Fruit fly (Drosophila melanogaster) whole organism, embryonic: Measurements from ENCODE around the gene Leash.

Experiments used
- Abd-B ChIP-seq: fragments of 200-800 bp; sonication (Bioruptor generic); optimal IDR thresholded peaks from 2 replicates; lab custom pipeline; 2018; ENCODE audit warnings: missing biosample characterization, mild to moderate bottlenecking, missing genetic modification characterization, moderate library complexity
- C15 ChIP-seq: fragments of 200-800 bp; sonication (Bioruptor generic); IDR thresholded peaks from 3 replicates; pipeline ENCODE4 v1.3.6; 2022; ENCODE audit warnings: missing biosample characterization, missing genetic modification characterization
- CG10267 ChIP-seq: fragments of 200-800 bp; sonication (Bioruptor generic); optimal IDR thresholded peaks from 2 replicates; lab custom pipeline; 2018; ENCODE audit warnings: missing biosample characterization, mild to moderate bottlenecking, missing genetic modification characterization, moderate library complexity
- CG11723 ChIP-seq: fragments of 200-800 bp; sonication (Bioruptor generic); optimal IDR thresholded peaks from 2 replicates; lab custom pipeline; 2017; ENCODE audit warnings: missing biosample characterization, mild to moderate bottlenecking, missing genetic modification characterization
- CG12391 ChIP-seq: fragments of 200-800 bp; sonication (Bioruptor generic); optimal IDR thresholded peaks from 3 replicates; lab custom pipeline; 2018; ENCODE audit warnings: missing biosample characterization, mild to moderate bottlenecking, missing genetic modification characterization, moderate library complexity
- CG14667 ChIP-seq: fragments of 200-800 bp; sonication (Bioruptor generic); IDR thresholded peaks from 2 replicates; pipeline ENCODE4 v1.3.6; 2022; ENCODE audit warnings: missing biosample characterization, missing genetic modification characterization
- CG14860 ChIP-seq: fragments of 200-800 bp; sonication (Bioruptor generic); IDR thresholded peaks from 3 replicates; pipeline ENCODE4 v1.3.6; 2022; ENCODE audit warnings: missing biosample characterization, missing genetic modification characterization; ENCODE audit not compliant: partially characterized antibody
- CG1603 ChIP-seq: fragments of 200-800 bp; sonication (Bioruptor generic); optimal IDR thresholded peaks from 2 replicates; lab custom pipeline; 2019; ENCODE audit warnings: missing biosample characterization, mild to moderate bottlenecking, missing genetic modification characterization, moderate library complexity
- CG16815 ChIP-seq: fragments of 200-800 bp; sonication (Bioruptor generic); optimal IDR thresholded peaks from 3 replicates; lab custom pipeline; 2017; ENCODE audit warnings: missing biosample characterization, mild to moderate bottlenecking, missing genetic modification characterization
- CG2199 ChIP-seq: fragments of 200-800 bp; sonication (Bioruptor generic); IDR thresholded peaks from 3 replicates; pipeline ENCODE4 v1.3.6; 2022; ENCODE audit warnings: missing biosample characterization, missing genetic modification characterization
- CG3281 ChIP-seq: fragments of 200-800 bp; sonication (Bioruptor generic); optimal IDR thresholded peaks from 3 replicates; lab custom pipeline; 2017; ENCODE audit warnings: missing biosample characterization, mild to moderate bottlenecking, missing genetic modification characterization
- CG33213 ChIP-seq: fragments of 200-800 bp; sonication (Bioruptor generic); optimal IDR thresholded peaks from 3 replicates; lab custom pipeline; 2016; ENCODE audit warnings: missing biosample characterization, missing genetic modification characterization
- CG34224 ChIP-seq: fragments of 200-800 bp; sonication (Bioruptor generic); IDR thresholded peaks from 3 replicates; pipeline ENCODE4 v1.3.6; 2022; ENCODE audit warnings: missing biosample characterization, missing genetic modification characterization; ENCODE audit not compliant: partially characterized antibody
- CG4328 ChIP-seq: fragments of 200-800 bp; sonication (Bioruptor generic); optimal IDR thresholded peaks from 3 replicates; lab custom pipeline; 2017; ENCODE audit warnings: missing biosample characterization, missing genetic modification reagents, missing genetic modification characterization
- CG6765 ChIP-seq: fragments of 200-800 bp; sonication (Bioruptor generic); optimal IDR thresholded peaks from 3 replicates; lab custom pipeline; 2017; ENCODE audit warnings: missing biosample characterization, mild to moderate bottlenecking, missing genetic modification characterization
- CTCF ChIP-seq: fragments of 200-800 bp; sonication (Bioruptor generic); optimal IDR thresholded peaks from 2 replicates; lab custom pipeline; 2017; ENCODE audit warnings: missing biosample characterization, mild to moderate bottlenecking, missing genetic modification characterization, moderate library complexity
- CkIIα-i1 ChIP-seq: fragments of 200-800 bp; sonication (Bioruptor generic); IDR thresholded peaks from 2 replicates; pipeline ENCODE4 v1.3.6; 2022; ENCODE audit warnings: missing biosample characterization, missing genetic modification characterization
- Gsc ChIP-seq: fragments of 200-800 bp; sonication (Bioruptor generic); IDR thresholded peaks from 2 replicates; pipeline ENCODE4 v1.3.6; 2022; ENCODE audit warnings: missing biosample characterization, missing genetic modification characterization
- Gug ChIP-seq: fragments of 200-800 bp; sonication (Bioruptor generic); IDR thresholded peaks from 4 replicates; pipeline ENCODE4 v1.3.6; 2022; ENCODE audit warnings: missing biosample characterization, missing genetic modification characterization
- HLHmδ ChIP-seq: fragments of 200-800 bp; sonication (Bioruptor generic); optimal IDR thresholded peaks from 2 replicates; lab custom pipeline; 2018; ENCODE audit warnings: missing biosample characterization, mild to moderate bottlenecking, missing genetic modification characterization, moderate library complexity
- HmgZ ChIP-seq: fragments of 200-800 bp; sonication (Bioruptor generic); optimal IDR thresholded peaks from 2 replicates; lab custom pipeline; 2018; ENCODE audit warnings: missing biosample characterization, mild to moderate bottlenecking, missing genetic modification characterization
- MBD-R2 ChIP-seq: fragments of 200-800 bp; sonication (Bioruptor generic); IDR thresholded peaks from 2 replicates; pipeline ENCODE4 v1.3.6; 2022; ENCODE audit warnings: missing biosample characterization, missing genetic modification characterization
- Nf-YC ChIP-seq: fragments of 200-800 bp; optimal IDR thresholded peaks from 3 replicates; lab custom pipeline; 2019; ENCODE audit warnings: missing biosample characterization, mild to moderate bottlenecking, missing genetic modification characterization, moderate library complexity
- Opbp ChIP-seq: fragments of 200-800 bp; sonication (Bioruptor generic); IDR thresholded peaks from 3 replicates; pipeline ENCODE4 v1.3.6; 2022; ENCODE audit warnings: missing biosample characterization, missing genetic modification characterization; ENCODE audit not compliant: partially characterized antibody
- Sin3A ChIP-seq: fragments of >200 bp; optimal IDR thresholded peaks from 2 replicates; lab custom pipeline; 2018
- Stat92E ChIP-seq, 3 experiments: fragments of >200 bp in 2 of 3; fragments of 200-800 bp in 1 of 3; sonication (Bioruptor generic) in 1 of 3; optimal IDR thresholded peaks; 2 replicates each; lab custom pipeline; 2017 to 2019; ENCODE audit warnings: missing biosample characterization in 3 of 3, missing genetic modification characterization in 3 of 3, mild to moderate bottlenecking in 1 of 3, moderate library complexity in 1 of 3
- ato ChIP-seq: fragments of 200-800 bp; sonication (Bioruptor generic); IDR thresholded peaks from 2 replicates; pipeline ENCODE4 v1.3.6; 2022; ENCODE audit warnings: missing biosample characterization, missing genetic modification characterization; ENCODE audit not compliant: partially characterized antibody
- dm ChIP-seq: fragments of 200-800 bp; sonication (Bioruptor generic); optimal IDR thresholded peaks from 3 replicates; lab custom pipeline; 2016; ENCODE audit warnings: missing biosample characterization, missing genetic modification characterization
- fd64A ChIP-seq: fragments of 200-800 bp; sonication (Bioruptor generic); optimal IDR thresholded peaks from 3 replicates; lab custom pipeline; 2018; ENCODE audit warnings: missing biosample characterization, mild to moderate bottlenecking, missing genetic modification characterization
- fru ChIP-seq: fragments of >200 bp; optimal IDR thresholded peaks from 2 replicates; lab custom pipeline; 2017
- gce ChIP-seq: fragments of 200-800 bp; sonication (Bioruptor generic); IDR thresholded peaks from 3 replicates; pipeline ENCODE4 v1.3.6; 2022; ENCODE audit warnings: missing biosample characterization, missing genetic modification characterization
- gfzf ChIP-seq: fragments of 200-800 bp; sonication (Bioruptor generic); optimal IDR thresholded peaks from 2 replicates; lab custom pipeline; 2016; ENCODE audit warnings: missing biosample characterization, mild to moderate bottlenecking, missing genetic modification characterization, moderate library complexity
- gsb-n ChIP-seq: fragments of 200-800 bp; sonication (Bioruptor generic); optimal IDR thresholded peaks from 3 replicates; lab custom pipeline; 2018; ENCODE audit warnings: missing biosample characterization, mild to moderate bottlenecking, missing genetic modification characterization
- ham ChIP-seq: fragments of 200-800 bp; sonication (Bioruptor generic); IDR thresholded peaks from 2 replicates; pipeline ENCODE4 v1.3.6; 2022; ENCODE audit warnings: missing biosample characterization, missing genetic modification characterization
- hb ChIP-seq: fragments of 200-800 bp; sonication (Bioruptor generic); IDR thresholded peaks from 3 replicates; pipeline ENCODE4 v1.3.6; 2022; ENCODE audit warnings: missing biosample characterization, missing genetic modification characterization; ENCODE audit not compliant: partially characterized antibody
- lbe ChIP-seq: fragments of 200-800 bp; sonication (Bioruptor generic); optimal IDR thresholded peaks from 2 replicates; lab custom pipeline; 2016; ENCODE audit warnings: missing biosample characterization, mild to moderate bottlenecking, missing genetic modification characterization
- mld ChIP-seq: fragments of 200-800 bp; sonication (Bioruptor generic); IDR thresholded peaks from 3 replicates; pipeline ENCODE4 v1.3.6; 2022; ENCODE audit warnings: missing biosample characterization, missing genetic modification characterization; ENCODE audit not compliant: partially characterized antibody
- onecut ChIP-seq: fragments of 200-800 bp; sonication (Bioruptor generic); IDR thresholded peaks from 2 replicates; pipeline ENCODE4 v1.3.6; 2022; ENCODE audit warnings: missing biosample characterization, missing genetic modification characterization
- pum ChIP-seq: fragments of 200-800 bp; sonication (Bioruptor generic); optimal IDR thresholded peaks from 2 replicates; lab custom pipeline; 2016; ENCODE audit warnings: missing biosample characterization, missing genetic modification characterization
- schlank ChIP-seq: fragments of 200-800 bp; sonication (Bioruptor generic); optimal IDR thresholded peaks from 2 replicates; lab custom pipeline; 2018; ENCODE audit warnings: missing biosample characterization, mild to moderate bottlenecking, missing genetic modification characterization
- sens ChIP-seq: fragments of 200-800 bp; sonication (Bioruptor generic); peaks from one replicate; lab custom pipeline; 2016; ENCODE audit warnings: missing biosample characterization, missing genetic modification characterization
- shn ChIP-seq: fragments of 200-800 bp; sonication (Bioruptor generic); optimal IDR thresholded peaks from 3 replicates; lab custom pipeline; 2016; ENCODE audit warnings: missing biosample characterization, missing genetic modification characterization
- sob ChIP-seq: fragments of 200-800 bp; sonication (Bioruptor generic); IDR thresholded peaks from 2 replicates; pipeline ENCODE4 v1.3.6; 2022; ENCODE audit warnings: missing biosample characterization, missing genetic modification characterization
- sug ChIP-seq: fragments of 200-800 bp; optimal IDR thresholded peaks from 2 replicates; lab custom pipeline; 2019; ENCODE audit warnings: missing biosample characterization, mild to moderate bottlenecking, missing genetic modification characterization, moderate library complexity
- tio ChIP-seq: fragments of 200-800 bp; sonication (Bioruptor generic); optimal IDR thresholded peaks from 2 replicates; lab custom pipeline; 2017; ENCODE audit warnings: missing biosample characterization, missing genetic modification characterization, inconsistent platforms
- tna ChIP-seq: fragments of 200-800 bp; sonication (Bioruptor generic); IDR thresholded peaks from 2 replicates; pipeline ENCODE4 v1.3.6; 2022; ENCODE audit warnings: missing biosample characterization, missing genetic modification characterization; ENCODE audit not compliant: partially characterized antibody
- ttk ChIP-seq: fragments of 200-800 bp; sonication (Bioruptor generic); IDR thresholded peaks from 2 replicates; pipeline ENCODE4 v2.1.2; 2022; ENCODE audit warnings: missing biosample characterization, missing genetic modification characterization
- tup ChIP-seq: fragments of 200-800 bp; sonication (Bioruptor generic); optimal IDR thresholded peaks from 2 replicates; lab custom pipeline; 2016; ENCODE audit warnings: missing biosample characterization, mild to moderate bottlenecking, missing genetic modification characterization, moderate library complexity
- unc-4 ChIP-seq: fragments of 200-800 bp; sonication (Bioruptor generic); IDR thresholded peaks from 2 replicates; pipeline ENCODE4 v1.3.6; 2022; ENCODE audit warnings: missing biosample characterization, missing genetic modification characterization; ENCODE audit not compliant: partially characterized antibody
- wek ChIP-seq: fragments of 200-800 bp; sonication (Bioruptor generic); optimal IDR thresholded peaks from 3 replicates; lab custom pipeline; 2018; ENCODE audit warnings: missing biosample characterization, mild to moderate bottlenecking, missing genetic modification characterization, moderate library complexity

Leash gene

dm6 chr3R:10852232-10852774 lies 33.0 kb upstream of the Leash start, which contains the start of gene CG4565 (continued):
- no peak for TF ChIP-seq gsb-n (tag; lab: Kevin White, UChicago)
- 0 out of 2 replicates have a peak, but pooled peaks have one; percentile 21 for TF ChIP-seq MBD-R2 (GFP tag; lab: Robert Waterston, UW)
- peak; percentile 44 for TF ChIP-seq CG1603 (tag; lab: Kevin White, UChicago)
- no peak for TF ChIP-seq fru (lab: Kevin White, UChicago)
- TF ChIP-seq tna (GFP tag; lab: Robert Waterston, UW), result peak; percentile 41; the same call in 1 of the 2 replicates
- no peak for TF ChIP-seq tup (GFP tag; lab: Kevin White, UChicago)
- TF ChIP-seq ttk (GFP tag; lab: Robert Waterston, UW), result no peak; the same call in 1 of the 2 replicates
- no peak for TF ChIP-seq Gsc
- no peak for TF ChIP-seq CG2199 (GFP tag; lab: Robert Waterston, UW)
- no peak for TF ChIP-seq tio (GFP tag; lab: Kevin White, UChicago)
- no peak for TF ChIP-seq wek (GFP tag; lab: Kevin White, UChicago)
- TF ChIP-seq Gug, result no peak
- peak in 1 of 3 experiments; percentile 36 for TF ChIP-seq Stat92E (GFP tag; optimal IDR thresholded peaks at IDR 0.05; lab: Kevin White, UChicago)
- TF ChIP-seq CG12391, result no peak
- TF ChIP-seq gfzf (GFP tag; lab: Kevin White, UChicago), result peak; percentile 68
- peak; percentile 28 for TF ChIP-seq CG4328 (GFP tag; lab: Kevin White, UChicago)
- TF ChIP-seq dm, result no peak
- peak; percentile 8 for TF ChIP-seq CG3281 (GFP tag; lab: Kevin White, UChicago)
- no peak for TF ChIP-seq CG14667 (GFP tag; lab: Robert Waterston, UW)
- peak; percentile 16 for TF ChIP-seq CTCF (GFP tag; lab: Kevin White, UChicago)
- no peak for TF ChIP-seq lbe (GFP tag; lab: Kevin White, UChicago)
- TF ChIP-seq CG34224 (GFP tag; lab: Robert Waterston, UW), result peak; percentile 51; the same call in 1 of the 3 replicates
- TF ChIP-seq sens (GFP tag; lab: Kevin White, UChicago), result peak; percentile 13
- 0 out of 3 replicates have a peak, but pooled peaks have one; percentile 19 for TF ChIP-seq hb (GFP tag; lab: Robert Waterston, UW)
- peak; percentile 96 for TF ChIP-seq onecut (GFP tag; lab: Robert Waterston, UW)
- TF ChIP-seq sob (GFP tag; lab: Robert Waterston, UW), result no peak
- no peak for TF ChIP-seq HLHmδ (GFP tag; lab: Kevin White, UChicago)
- no peak for TF ChIP-seq ham
- no peak for TF ChIP-seq pum (GFP tag; lab: Kevin White, UChicago)
- no peak for TF ChIP-seq CG10267 (tag; lab: Kevin White, UChicago)
- no peak for TF ChIP-seq fd64A
- TF ChIP-seq ato, result peak; percentile 58
- TF ChIP-seq Nf-YC (tag; lab: Kevin White, UChicago), result peak; percentile 87
- TF ChIP-seq CG33213 (GFP tag; lab: Kevin White, UChicago), result no peak
- TF ChIP-seq Abd-B (GFP tag; lab: Kevin White, UChicago), result no peak
- TF ChIP-seq shn (GFP tag; lab: Kevin White, UChicago), result no peak
- no peak for TF ChIP-seq gce (GFP tag; lab: Robert Waterston, UW)
- no peak for TF ChIP-seq HmgZ (tag; lab: Kevin White, UChicago)
- 0 out of 3 replicates have a peak, but pooled peaks have one; percentile 21 for TF ChIP-seq mld
- TF ChIP-seq CG16815, result no peak
- peak; percentile 47; the same call in 1 of the 3 replicates for TF ChIP-seq CG14860 (GFP tag; lab: Robert Waterston, UW)
- no peak for TF ChIP-seq CG11723 (GFP tag; lab: Kevin White, UChicago)
- peak; percentile 7 for TF ChIP-seq sug (tag; lab: Kevin White, UChicago)
- TF ChIP-seq Sin3A (lab: Kevin White, UChicago), result no peak
- TF ChIP-seq Opbp (GFP tag; lab: Robert Waterston, UW), result peak; percentile 63; the same call in 2 of the 3 replicates
- no peak for TF ChIP-seq CkIIα-i1
- TF ChIP-seq C15 (GFP tag; lab: Robert Waterston, UW), result no peak
- no peak for TF ChIP-seq schlank
- peak; percentile 25 for TF ChIP-seq CG6765 (GFP tag; lab: Kevin White, UChicago)
- TF ChIP-seq unc-4 (GFP tag; lab: Robert Waterston, UW), result peak; percentile 42; the same call in 1 of the 2 replicates
